Worm (Caenorhabditis elegans): ENCODE results near the gene B0252.3.

ce11 chrII:6937057-6937456 is 29.5 kb upstream of the B0252.3 start:
- TF ChIP-seq pha-4 (GFP tag; IDR thresholded peaks at IDR 0.05) = no peak
- TF ChIP-seq pha-4 (tag; optimal IDR thresholded peaks at IDR 0.05) = no peak
- TF ChIP-seq lsy-2 (tag; optimal IDR thresholded peaks at IDR 0.05) = no peak
- TF ChIP-seq saeg-2 (GFP tag; IDR thresholded peaks at IDR 0.05) = no peak
- no peak for TF ChIP-seq fkh-10 (GFP tag; optimal IDR thresholded peaks at IDR 0.05)
